Worm (Caenorhabditis elegans) whole organism, early embryonic: ENCODE results near the gene dop-3.

Source experiments
- B0310.2 ChIP-seq: sonication (generic microtip); optimal IDR thresholded peaks from 2 replicates; lab custom pipeline; 2016; ENCODE audit warnings: mild to moderate bottlenecking, missing genetic modification characterization, missing compliant biosample characterization
- aly-1 ChIP-seq: sonication (generic microtip); optimal IDR thresholded peaks from 2 replicates; lab custom pipeline; 2016; ENCODE audit warnings: missing genetic modification characterization, missing compliant biosample characterization
- ama-1 ChIP-seq: fragments of 150-350 bp; optimal IDR thresholded peaks from 2 replicates; lab custom pipeline; 2014
- ceh-13 ChIP-seq: fragments of 200-800 bp; sonication (Bioruptor generic); optimal IDR thresholded peaks from 2 replicates; lab custom pipeline; 2018; ENCODE audit warnings: mild to moderate bottlenecking, missing genetic modification characterization, missing compliant biosample characterization
- ets-7 ChIP-seq: sonication (generic microtip); optimal IDR thresholded peaks from 2 replicates; lab custom pipeline; 2016; ENCODE audit warnings: missing genotype, missing genetic modification characterization, missing compliant biosample characterization
- flt-1 ChIP-seq: fragments of 200-800 bp; sonication (Bioruptor generic); IDR thresholded peaks from 2 replicates; pipeline ENCODE4 v1.3.6; 2022; ENCODE audit warnings: missing genetic modification characterization, missing compliant biosample characterization
- hmbx-1 ChIP-seq: sonication (generic microtip); optimal IDR thresholded peaks from 2 replicates; lab custom pipeline; 2016; ENCODE audit warnings: mild to moderate bottlenecking, missing genetic modification characterization, missing compliant biosample characterization
- hmg-4 ChIP-seq: fragments of 200-800 bp; sonication (Bioruptor generic); optimal IDR thresholded peaks from 2 replicates; lab custom pipeline; 2018; ENCODE audit warnings: mild to moderate bottlenecking, missing genetic modification characterization, missing compliant biosample characterization
- hnd-1 ChIP-seq: sonication (generic microtip); optimal IDR thresholded peaks from 2 replicates; lab custom pipeline; 2016; ENCODE audit warnings: missing genetic modification characterization, missing compliant biosample characterization
- tbx-11 ChIP-seq: fragments of 200-800 bp; sonication (Bioruptor generic); IDR thresholded peaks from 2 replicates; pipeline ENCODE4 v1.3.6; 2022; ENCODE audit warnings: missing genetic modification characterization, missing compliant biosample characterization
- tbx-37 ChIP-seq: fragments of 200-800 bp; sonication (Bioruptor generic); conservative IDR thresholded peaks from 2 replicates; pipeline ENCODE4 v1.3.6; 2022; ENCODE audit warnings: missing genetic modification reagents, missing genetic modification characterization, missing compliant biosample characterization

- TF ChIP-seq aly-1 (no peak), ceh-13 (GFP tag; lab: Kevin White, UChicago) (no peak), ama-1 (no peak), hnd-1 (tag; lab: Kevin White, UChicago) (no peak), B0310.2 (tag; lab: Kevin White, UChicago) (no peak), flt-1 (GFP tag; lab: Robert Waterston, UW) (no peak), ets-7 (no peak), hmbx-1 (tag; lab: Kevin White, UChicago) (no peak), hmg-4 (no peak), tbx-11 (GFP tag; lab: Robert Waterston, UW) (no peak), tbx-37 (no peak)
These were observed 18.4 kb downstream of the dop-3 start for ce11 chrX:6551073-6551652.
